Worm (Caenorhabditis elegans): ENCODE measurements around the gene clec-254.

The clec-254 gene

ce11 chrV:18748726-18749125 lies 5.5 kb downstream of the clec-254 start, which contains the start of gene clec-252:
Gene clec-252 (minus strand): TSS chrV:18748826.
- TF ChIP-seq mls-2 (tag; optimal IDR thresholded peaks at IDR 0.05) (no peak), unc-120 (tag; optimal IDR thresholded peaks at IDR 0.05; ENCODE audit: poor library complexity, severe bottlenecking) (no peak), nhr-76 (tag; optimal IDR thresholded peaks at IDR 0.05) (no peak), bed-3 (GFP tag; optimal IDR thresholded peaks at IDR 0.05) (no peak), mep-1 (tag; optimal IDR thresholded peaks at IDR 0.05) (no peak), lin-32 (GFP tag; optimal IDR thresholded peaks at IDR 0.05) (no peak), lsy-2 (tag; optimal IDR thresholded peaks at IDR 0.05) (no peak), tbx-8 (GFP tag; optimal IDR thresholded peaks at IDR 0.05) (no peak), ces-1 (GFP tag; optimal IDR thresholded peaks at IDR 0.05) (no peak), mab-5 (tag; optimal IDR thresholded peaks at IDR 0.05) (no peak), ceh-43 (GFP tag; optimal IDR thresholded peaks at IDR 0.05) (no peak), zip-8 (tag; optimal IDR thresholded peaks at IDR 0.05) (no peak), nhr-12 (tag; optimal IDR thresholded peaks at IDR 0.05) (no peak)

ce11 chrV:18746937-18747660 lies 7.1 kb downstream of the clec-254 start, which contains the start of gene clec-251:
Gene clec-251 (minus strand): TSS chrV:18746987.
- TF ChIP-seq ces-1 (GFP tag; optimal IDR thresholded peaks at IDR 0.05) (no peak), lsy-2 (tag; optimal IDR thresholded peaks at IDR 0.05) (no peak), elt-1 (tag; optimal IDR thresholded peaks at IDR 0.05; ENCODE audit: borderline replicate concordance, insufficient read depth) (no peak), unc-120 (tag; optimal IDR thresholded peaks at IDR 0.05; ENCODE audit: poor library complexity, severe bottlenecking) (no peak), mls-2 (tag; optimal IDR thresholded peaks at IDR 0.05) (no peak), unc-39 (tag; optimal IDR thresholded peaks at IDR 0.05) (no peak), hlh-1 (tag; optimal IDR thresholded peaks at IDR 0.05) (no peak), lin-13 (tag; optimal IDR thresholded peaks at IDR 0.05) (no peak), flh-1 (GFP tag; optimal IDR thresholded peaks at IDR 0.05) (no peak), bed-3 (GFP tag; optimal IDR thresholded peaks at IDR 0.05) (no peak), snpc-4 (tag; optimal IDR thresholded peaks at IDR 0.05) (no peak)

ce11 chrV:18742108-18742507 lies 12.1 kb downstream of the clec-254 start, which contains the start of gene clec-250:
Gene clec-250 (minus strand): TSS chrV:18742208.
- TF ChIP-seq nhr-12 (tag; optimal IDR thresholded peaks at IDR 0.05) = no peak
- no peak for TF ChIP-seq ces-1 (GFP tag; optimal IDR thresholded peaks at IDR 0.05)
- TF ChIP-seq zip-8 (tag; optimal IDR thresholded peaks at IDR 0.05) = no peak
- TF ChIP-seq elt-3 (tag; optimal IDR thresholded peaks at IDR 0.05) = no peak
- TF ChIP-seq ceh-83 (GFP tag; optimal IDR thresholded peaks at IDR 0.05) = no peak

ce11 chrV:18737646-18738045 lies 16.6 kb downstream of the clec-254 start:
- TF ChIP-seq blmp-1 (tag; optimal IDR thresholded peaks at IDR 0.05) (no peak), mab-5 (tag; optimal IDR thresholded peaks at IDR 0.05) (no peak), ham-2 (GFP tag; optimal IDR thresholded peaks at IDR 0.05) (no peak), sptf-1 (tag; optimal IDR thresholded peaks at IDR 0.05) (no peak), ztf-11 (tag; optimal IDR thresholded peaks at IDR 0.05) (no peak), nhr-2 (tag; optimal IDR thresholded peaks at IDR 0.05) (no peak), bed-3 (GFP tag; optimal IDR thresholded peaks at IDR 0.05) (no peak), ces-1 (GFP tag; optimal IDR thresholded peaks at IDR 0.05) (no peak), unc-62 (GFP tag; optimal IDR thresholded peaks at IDR 0.05) (no peak), hlh-1 (tag; optimal IDR thresholded peaks at IDR 0.05) (no peak), elt-1 (tag; optimal IDR thresholded peaks at IDR 0.05; ENCODE audit: borderline replicate concordance, insufficient read depth) (no peak), unc-120 (tag; optimal IDR thresholded peaks at IDR 0.05; ENCODE audit: poor library complexity, severe bottlenecking) (no peak), mep-1 (tag; optimal IDR thresholded peaks at IDR 0.05) (no peak), drap-1 (GFP tag; optimal IDR thresholded peaks at IDR 0.05) (no peak), lsy-2 (tag; optimal IDR thresholded peaks at IDR 0.05) (no peak), ceh-39 (tag; optimal IDR thresholded peaks at IDR 0.05) (no peak), M03D4.4 (tag; optimal IDR thresholded peaks at IDR 0.05) (no peak)

- no peak for TF ChIP-seq unc-39 (tag; optimal IDR thresholded peaks at IDR 0.05)
- no peak for TF ChIP-seq nhr-237 (tag; optimal IDR thresholded peaks at IDR 0.05)
- TF ChIP-seq ceh-83 (GFP tag; optimal IDR thresholded peaks at IDR 0.05) = no peak
- TF ChIP-seq nhr-28 (tag; optimal IDR thresholded peaks at IDR 0.05) = no peak
- TF ChIP-seq lsy-2 (tag; optimal IDR thresholded peaks at IDR 0.05) = no peak
- no peak for TF ChIP-seq cnd-1 (tag; optimal IDR thresholded peaks at IDR 0.05)
- no peak for TF ChIP-seq mls-2 (tag; optimal IDR thresholded peaks at IDR 0.05)
- no peak for TF ChIP-seq mab-5 (tag; optimal IDR thresholded peaks at IDR 0.05)
- TF ChIP-seq M03D4.4 (tag; optimal IDR thresholded peaks at IDR 0.05) = no peak
- no peak for TF ChIP-seq nhr-12 (tag; optimal IDR thresholded peaks at IDR 0.05)
- TF ChIP-seq lin-32 (GFP tag; optimal IDR thresholded peaks at IDR 0.05) = no peak
Measured at ce11 chrV:18734381-18734780, 19.8 kb downstream of the clec-254 start, which contains the start of gene scl-20. Gene scl-20 (minus strand): TSS chrV:18734481.

Measured in whole organism, mixed stage, embryonic.